Fruit fly (Drosophila melanogaster) whole organism, embryonic: ENCODE results near the gene CG7810.
A peak's percentile ranks its signal among the peaks of the same experiment; 100 is the strongest.

Source experiments
- ATbp ChIP-seq: fragments of 200-800 bp; sonication (Bioruptor generic); optimal IDR thresholded peaks from 2 replicates; lab custom pipeline; 2017; ENCODE audit warnings: missing biosample characterization, mild to moderate bottlenecking, missing genetic modification characterization, missing genetic modification reagents
- Atf6 ChIP-seq: fragments of 200-800 bp; sonication (Bioruptor generic); IDR thresholded peaks from 2 replicates; pipeline ENCODE4 v1.3.6; 2022; ENCODE audit warnings: missing biosample characterization, missing genetic modification characterization
- Bdp1 ChIP-seq: fragments of 200-800 bp; sonication (Bioruptor generic); optimal IDR thresholded peaks from 3 replicates; lab custom pipeline; 2016; ENCODE audit warnings: missing biosample characterization, missing genetic modification characterization
- CG10321 ChIP-seq: fragments of 200-800 bp; sonication (Bioruptor generic); IDR thresholded peaks from 2 replicates; pipeline ENCODE4 v1.3.6; 2022; ENCODE audit warnings: missing biosample characterization, missing genetic modification characterization
- CG10654 ChIP-seq: fragments of 200-800 bp; sonication (Bioruptor generic); optimal IDR thresholded peaks from 2 replicates; lab custom pipeline; 2016; ENCODE audit warnings: missing biosample characterization, missing genetic modification characterization
- CG13624 ChIP-seq: fragments of 200-800 bp; sonication (Bioruptor generic); optimal IDR thresholded peaks from 2 replicates; lab custom pipeline; 2016; ENCODE audit warnings: missing biosample characterization, missing genetic modification characterization
- CG13894 ChIP-seq: fragments of 200-800 bp; sonication (Bioruptor generic); optimal IDR thresholded peaks from 3 replicates; lab custom pipeline; 2018; ENCODE audit warnings: missing biosample characterization, mild to moderate bottlenecking, missing genetic modification characterization, moderate library complexity
- CG15514 ChIP-seq: fragments of 200-800 bp; sonication (Bioruptor generic); optimal IDR thresholded peaks from 3 replicates; lab custom pipeline; 2017; ENCODE audit warnings: missing biosample characterization, missing genetic modification characterization, mild to moderate bottlenecking, moderate library complexity, missing genetic modification reagents
- CG16779 ChIP-seq: fragments of 200-800 bp; sonication (Bioruptor generic); IDR thresholded peaks from 2 replicates; pipeline ENCODE4 v1.3.6; 2022; ENCODE audit warnings: missing biosample characterization, missing genetic modification characterization
- CG2202 ChIP-seq: fragments of 200-800 bp; sonication (Bioruptor generic); optimal IDR thresholded peaks from 2 replicates; lab custom pipeline; 2018; ENCODE audit warnings: missing biosample characterization, mild to moderate bottlenecking, missing genetic modification characterization
- CG3163 ChIP-seq: fragments of 200-800 bp; sonication (Bioruptor generic); optimal IDR thresholded peaks from 3 replicates; lab custom pipeline; 2016; ENCODE audit warnings: missing biosample characterization, missing genetic modification characterization
- CG33213 ChIP-seq: fragments of 200-800 bp; sonication (Bioruptor generic); optimal IDR thresholded peaks from 3 replicates; lab custom pipeline; 2016; ENCODE audit warnings: missing biosample characterization, missing genetic modification characterization
- CG4360 ChIP-seq: fragments of 200-800 bp; sonication (Bioruptor generic); IDR thresholded peaks from 2 replicates; pipeline ENCODE4 v1.3.6; 2022; ENCODE audit warnings: missing biosample characterization, missing genetic modification characterization
- CG43689 ChIP-seq: fragments of 200-800 bp; sonication (Bioruptor generic); IDR thresholded peaks from 2 replicates; pipeline ENCODE4 v1.3.6; 2022; ENCODE audit warnings: missing biosample characterization, missing genetic modification characterization
- CG8388 ChIP-seq: fragments of 200-800 bp; sonication (Bioruptor generic); optimal IDR thresholded peaks from 2 replicates; lab custom pipeline; 2019; ENCODE audit warnings: missing biosample characterization, mild to moderate bottlenecking, missing genetic modification characterization, moderate library complexity
- CoRest ChIP-seq: fragments of 200-800 bp; sonication (Bioruptor generic); optimal IDR thresholded peaks from 3 replicates; lab custom pipeline; 2018; ENCODE audit warnings: missing biosample characterization, mild to moderate bottlenecking, missing genetic modification characterization, moderate library complexity
- D19B ChIP-seq: fragments of 200-800 bp; sonication (Bioruptor generic); optimal IDR thresholded peaks from 2 replicates; lab custom pipeline; 2017; ENCODE audit warnings: missing biosample characterization, mild to moderate bottlenecking, missing genetic modification characterization
- Deaf1 ChIP-seq: fragments of 200-800 bp; optimal IDR thresholded peaks from 3 replicates; lab custom pipeline; 2019; ENCODE audit warnings: missing biosample characterization, mild to moderate bottlenecking, missing genetic modification characterization, moderate library complexity
- ERR ChIP-seq: fragments of 200-800 bp; sonication (Bioruptor generic); optimal IDR thresholded peaks from 2 replicates; lab custom pipeline; 2016; ENCODE audit warnings: missing biosample characterization, missing genetic modification characterization
- MBD-R2 ChIP-seq: fragments of 200-800 bp; sonication (Bioruptor generic); IDR thresholded peaks from 2 replicates; pipeline ENCODE4 v1.3.6; 2022; ENCODE audit warnings: missing biosample characterization, missing genetic modification characterization
- NC2α ChIP-seq: fragments of 200-800 bp; sonication (Bioruptor generic); optimal IDR thresholded peaks from 2 replicates; lab custom pipeline; 2016; ENCODE audit warnings: missing biosample characterization, missing genetic modification characterization
- NFAT ChIP-seq: fragments of 200-800 bp; sonication (Bioruptor generic); IDR thresholded peaks from 2 replicates; pipeline ENCODE4 v1.3.6; 2022; ENCODE audit warnings: missing biosample characterization, missing genetic modification characterization
- Ptx1 ChIP-seq: fragments of 200-800 bp; sonication (Bioruptor generic); IDR thresholded peaks from 2 replicates; pipeline ENCODE4 v1.3.6; 2022; ENCODE audit warnings: missing biosample characterization, missing genetic modification characterization
- Ssrp ChIP-seq: fragments of 200-800 bp; sonication (Bioruptor generic); optimal IDR thresholded peaks from 2 replicates; lab custom pipeline; 2018; ENCODE audit warnings: missing biosample characterization, mild to moderate bottlenecking, missing genetic modification characterization, moderate library complexity
- Tbp ChIP-seq: fragments of >200 bp; optimal IDR thresholded peaks from 2 replicates; lab custom pipeline; 2018; ENCODE audit warnings: missing biosample characterization, missing genetic modification characterization
- amos ChIP-seq: fragments of 200-800 bp; sonication (Bioruptor generic); IDR thresholded peaks from 2 replicates; pipeline ENCODE4 v1.3.6; 2022; ENCODE audit warnings: missing biosample characterization, missing genetic modification characterization; ENCODE audit not compliant: partially characterized antibody
- ara ChIP-seq: fragments of 200-800 bp; sonication (Bioruptor generic); IDR thresholded peaks from 2 replicates; pipeline ENCODE4 v1.3.6; 2022; ENCODE audit warnings: missing biosample characterization, missing genetic modification characterization
- bsh ChIP-seq, 2 experiments: fragments of 200-800 bp; sonication (Bioruptor generic); optimal IDR thresholded peaks; 2 replicates each; lab custom pipeline; 2017 to 2018; ENCODE audit warnings: mild to moderate bottlenecking in 2 of 2, missing biosample characterization in 2 of 2, missing genetic modification characterization in 2 of 2, moderate library complexity in 1 of 2
- dati ChIP-seq: fragments of 200-800 bp; sonication (Bioruptor generic); IDR thresholded peaks from 2 replicates; pipeline ENCODE4 v1.3.6; 2022; ENCODE audit warnings: missing biosample characterization, missing genetic modification characterization
- dimm ChIP-seq: fragments of 200-800 bp; sonication (Bioruptor generic); IDR thresholded peaks from 2 replicates; pipeline ENCODE4 v1.3.6; 2022; ENCODE audit warnings: missing biosample characterization, missing genetic modification characterization
- dm ChIP-seq: fragments of 200-800 bp; sonication (Bioruptor generic); optimal IDR thresholded peaks from 3 replicates; lab custom pipeline; 2016; ENCODE audit warnings: missing biosample characterization, missing genetic modification characterization
- dmrt99B ChIP-seq: fragments of 200-800 bp; sonication (Bioruptor generic); optimal IDR thresholded peaks from 2 replicates; lab custom pipeline; 2018; ENCODE audit warnings: missing biosample characterization, mild to moderate bottlenecking, missing genetic modification characterization, moderate library complexity
- en ChIP-seq: fragments of 200-800 bp; sonication (Bioruptor generic); optimal IDR thresholded peaks from 2 replicates; lab custom pipeline; 2016; ENCODE audit warnings: missing biosample characterization, missing genetic modification characterization
- grn ChIP-seq: fragments of 200-800 bp; sonication (Bioruptor generic); optimal IDR thresholded peaks from 3 replicates; lab custom pipeline; 2017; ENCODE audit warnings: missing biosample characterization, missing genetic modification characterization
- lbe ChIP-seq: fragments of 200-800 bp; sonication (Bioruptor generic); optimal IDR thresholded peaks from 2 replicates; lab custom pipeline; 2016; ENCODE audit warnings: missing biosample characterization, mild to moderate bottlenecking, missing genetic modification characterization
- mirr ChIP-seq: fragments of 200-800 bp; sonication (Bioruptor generic); optimal IDR thresholded peaks from 3 replicates; lab custom pipeline; 2018; ENCODE audit warnings: missing biosample characterization, mild to moderate bottlenecking, missing genetic modification characterization
- ro ChIP-seq: fragments of 200-800 bp; sonication (Bioruptor generic); IDR thresholded peaks from 2 replicates; pipeline ENCODE4 v1.3.6; 2022; ENCODE audit warnings: missing biosample characterization, missing genetic modification characterization
- sens ChIP-seq: fragments of 200-800 bp; sonication (Bioruptor generic); peaks from one replicate; lab custom pipeline; 2016; ENCODE audit warnings: missing biosample characterization, missing genetic modification characterization
- sisA ChIP-seq: fragments of 200-800 bp; sonication (Bioruptor generic); IDR thresholded peaks from 2 replicates; pipeline ENCODE4 v1.3.6; 2022; ENCODE audit warnings: missing biosample characterization, missing genetic modification characterization
- toy ChIP-seq: fragments of 200-800 bp; sonication (Bioruptor generic); IDR thresholded peaks from 2 replicates; pipeline ENCODE4 v1.3.6; 2022; ENCODE audit warnings: missing biosample characterization, missing genetic modification characterization
- vfl ChIP-seq: fragments of 200-800 bp; sonication (Bioruptor generic); optimal IDR thresholded peaks from 2 replicates; lab custom pipeline; 2016; ENCODE audit warnings: missing biosample characterization, missing genetic modification characterization
- zen2 ChIP-seq: fragments of 200-800 bp; sonication (Bioruptor generic); IDR thresholded peaks from 3 replicates; pipeline ENCODE4 v1.3.6; 2022; ENCODE audit warnings: missing biosample characterization, missing genetic modification characterization; ENCODE audit not compliant: partially characterized antibody

CG7810 gene

DNA sequence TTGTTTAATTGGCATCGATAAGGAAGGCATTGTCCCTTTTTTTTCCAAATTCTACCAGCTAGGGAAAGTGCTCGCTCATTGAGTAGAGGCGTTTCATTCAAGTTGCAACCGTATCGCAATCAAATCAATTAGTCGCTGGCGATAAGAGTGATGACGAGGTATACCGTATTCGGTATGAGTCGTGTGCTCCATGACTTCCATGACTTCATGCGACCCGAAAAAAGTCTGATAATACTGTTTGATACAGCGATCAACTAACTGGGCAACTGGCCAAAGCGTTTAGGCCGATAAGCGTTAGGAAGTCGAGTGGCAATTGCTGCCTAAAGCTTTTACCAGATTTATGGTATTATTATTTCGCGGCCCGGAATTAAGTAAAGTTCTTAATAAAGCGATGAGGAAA lies 33.5 kb upstream of the CG7810 start (continued):
- TF ChIP-seq CG43689 (GFP tag; lab: Robert Waterston, UW): no peak
- peak; percentile 48 for TF ChIP-seq D19B (GFP tag; lab: Kevin White, UChicago)
- no peak for TF ChIP-seq ro (GFP tag; lab: Robert Waterston, UW)
- no peak for TF ChIP-seq CG33213 (GFP tag; lab: Kevin White, UChicago)
- no peak for TF ChIP-seq ATbp (GFP tag; lab: Kevin White, UChicago)
- no peak for TF ChIP-seq dimm (GFP tag; lab: Robert Waterston, UW)
- peak; percentile 83 for TF ChIP-seq grn
- no peak for TF ChIP-seq dati (GFP tag; lab: Robert Waterston, UW)
- no peak for TF ChIP-seq amos (GFP tag; lab: Robert Waterston, UW)
- no peak for TF ChIP-seq MBD-R2 (GFP tag; lab: Robert Waterston, UW)
- TF ChIP-seq lbe (GFP tag; lab: Kevin White, UChicago): no peak
- no peak for TF ChIP-seq CG2202 (tag; lab: Kevin White, UChicago)
- TF ChIP-seq Tbp (GFP tag; lab: Kevin White, UChicago): no peak
- no peak for TF ChIP-seq Ptx1
- no peak for TF ChIP-seq CG15514 (GFP tag; lab: Kevin White, UChicago)
- TF ChIP-seq NFAT (GFP tag; lab: Robert Waterston, UW): no peak

DNA sequence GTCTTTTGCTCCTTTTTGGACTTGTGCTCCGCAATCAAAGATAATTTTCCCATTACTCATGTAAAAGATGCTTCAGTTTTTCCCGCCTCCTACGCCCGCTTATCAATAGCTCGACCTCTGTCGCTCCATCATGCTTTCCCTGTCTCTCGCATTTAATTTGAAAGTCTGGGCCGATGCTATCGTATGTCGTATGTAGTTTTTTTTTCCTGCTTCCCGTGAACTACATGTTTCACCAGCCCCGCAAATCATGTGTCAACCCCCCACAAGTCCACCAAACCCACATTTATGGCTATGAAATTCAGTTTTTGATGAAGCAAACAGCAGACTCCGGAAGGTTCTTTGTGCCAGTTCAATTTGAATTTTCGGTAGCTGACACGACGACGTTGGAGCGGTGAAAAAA lies 31.4 kb upstream of the CG7810 start, which contains the start of gene CG14273:
Gene CG14273 (plus strand): TSS at position 301 of the 400 bp plus-strand sequence.
- peak; percentile 11 for TF ChIP-seq sens (GFP tag; lab: Kevin White, UChicago)
- TF ChIP-seq mirr (GFP tag; lab: Kevin White, UChicago): no peak

DNA sequence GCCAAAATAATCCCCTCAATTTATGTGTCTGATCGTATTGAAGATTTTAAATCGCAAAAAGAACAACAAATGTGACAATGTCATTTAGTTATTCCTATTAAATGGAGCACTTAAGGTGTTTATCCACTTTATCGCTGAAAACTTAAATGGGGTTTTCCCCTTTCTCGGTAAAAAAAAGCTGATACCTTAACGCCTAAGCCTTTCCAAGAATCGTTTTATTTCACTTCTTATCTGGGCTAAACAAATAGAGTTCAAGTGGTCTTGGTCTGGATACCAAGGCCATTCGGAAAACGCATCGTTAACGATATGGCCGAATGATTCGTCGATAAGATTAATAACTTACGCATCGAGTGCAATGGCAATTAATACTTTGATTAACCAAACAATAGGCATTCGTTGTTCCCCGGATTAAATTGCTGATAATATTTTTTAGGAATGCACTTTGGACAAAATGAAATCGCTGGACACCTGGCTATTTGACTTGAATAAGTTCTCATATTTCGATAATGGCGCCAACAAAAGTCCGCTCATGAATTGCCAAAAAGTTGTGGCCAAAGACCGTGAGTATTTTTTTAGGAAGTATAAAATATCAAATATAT lies 28.9 kb upstream of the CG7810 start:
- TF ChIP-seq en (GFP tag; lab: Kevin White, UChicago): no peak
- TF ChIP-seq dmrt99B (tag; lab: Kevin White, UChicago): no peak
- TF ChIP-seq CG4360: no peak
- TF ChIP-seq vfl (GFP tag; lab: Kevin White, UChicago): no peak
- no peak for TF ChIP-seq CG8388 (GFP tag; lab: Kevin White, UChicago)
- TF ChIP-seq CG13624 (GFP tag; lab: Kevin White, UChicago): no peak
- TF ChIP-seq ara: no peak
- TF ChIP-seq toy (GFP tag; lab: Robert Waterston, UW): no peak
- TF ChIP-seq CG10321 (GFP tag; lab: Robert Waterston, UW): no peak
- no peak for TF ChIP-seq Ssrp (tag; lab: Kevin White, UChicago)

DNA sequence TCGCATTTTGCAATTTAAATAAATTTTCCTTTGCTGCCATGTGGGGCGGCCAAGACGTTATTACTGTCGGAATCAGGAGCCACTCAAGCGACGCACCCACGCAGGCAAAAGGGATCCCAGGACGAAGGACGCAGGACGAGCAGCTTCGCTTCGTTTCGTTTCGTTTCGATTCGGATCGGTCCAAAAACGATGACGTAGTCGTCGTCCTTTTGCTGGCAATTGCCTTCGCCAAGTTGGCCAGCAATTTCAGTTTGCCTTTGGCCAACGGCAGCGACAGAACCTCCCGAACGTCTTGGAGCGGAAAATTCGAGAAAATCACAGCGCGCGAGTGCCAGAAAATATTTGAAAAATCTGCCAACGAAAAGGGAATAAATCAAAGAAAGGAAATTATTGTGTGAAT lies 27.0 kb upstream of the CG7810 start, which contains the start of gene witty:
Gene witty (plus strand): TSS at position 249 of the 400 bp plus-strand sequence.
- TF ChIP-seq zen2 (GFP tag; lab: Robert Waterston, UW) (no peak), Atf6 (GFP tag; lab: Robert Waterston, UW) (no peak), Deaf1 (tag; lab: Kevin White, UChicago) (peak; percentile 93), ERR (GFP tag; lab: Kevin White, UChicago) (no peak), CG16779 (0 out of 2 replicates have a peak, but pooled peaks have one; percentile 19), dmrt99B (tag; lab: Kevin White, UChicago) (no peak), CG13894 (tag; lab: Kevin White, UChicago) (peak; percentile 38), CoRest (tag; lab: Kevin White, UChicago) (no peak), dm (GFP tag; lab: Kevin White, UChicago) (no peak), CG3163 (no peak), sisA (GFP tag; lab: Robert Waterston, UW) (0 out of 2 replicates have a peak, but pooled peaks have one; percentile 9), CG15514 (GFP tag; lab: Kevin White, UChicago) (no peak), Bdp1 (GFP tag; lab: Kevin White, UChicago) (no peak), bsh (GFP tag; optimal IDR thresholded peaks at IDR 0.05; lab: Kevin White, UChicago) (no peak), NC2α (GFP tag; lab: Kevin White, UChicago) (no peak), CG10654 (GFP tag; lab: Kevin White, UChicago) (no peak)
